Worm (Caenorhabditis elegans): ENCODE data around the gene irld-29.
A peak's percentile ranks its signal among the peaks of the same experiment; 100 is the strongest.
"Not testable (repeated sequence)": the region's sequence is repeated elsewhere in the genome, so short reads cannot be mapped to it uniquely, and the experiment has no call there.

irld-29 gene

ce11 chrV:2332837-2333236, 5.6 kb downstream of the irld-29 start:
- TF ChIP-seq snpc-4 (GFP tag; optimal IDR thresholded peaks at IDR 0.05) = not testable (repeated sequence)
- TF ChIP-seq snpc-4 (tag; optimal IDR thresholded peaks at IDR 0.05) (peak in 1 of 4 experiments; percentile 8), madf-6 (GFP tag; IDR thresholded peaks at IDR 0.05) (0 out of 2 replicates have a peak, but pooled peaks have one; percentile 7), egrh-3 (GFP tag; IDR thresholded peaks at IDR 0.05) (peak; percentile 72; the same call in 1 of the 2 replicates), aptf-3 (GFP tag; IDR thresholded peaks at IDR 0.05) (0 out of 2 replicates have a peak, but pooled peaks have one; percentile 70), mcd-1 (GFP tag; IDR thresholded peaks at IDR 0.05) (peak; percentile 52)

- not testable (repeated sequence) for TF ChIP-seq nhr-80 (tag; optimal IDR thresholded peaks at IDR 0.05); ccch-3 (GFP tag; optimal IDR thresholded peaks at IDR 0.05); rpc-1 (optimal IDR thresholded peaks at IDR 0.05); rpc-1 (tag; optimal IDR thresholded peaks at IDR 0.05)
Measured at ce11 chrV:2331616-2332015, 6.8 kb downstream of the irld-29 start, which contains the start of gene irld-32. irld-32 (plus strand) TSS chrV:2331916.

- not testable (repeated sequence) for TF ChIP-seq ztf-3 (GFP tag; optimal IDR thresholded peaks at IDR 0.05); fkh-3 (tag; optimal IDR thresholded peaks at IDR 0.05); Y56A3A.18 (GFP tag; IDR thresholded peaks at IDR 0.05)
Measured at ce11 chrV:2330129-2330528, 8.3 kb downstream of the irld-29 start, which contains the start of gene pud-1.1. pud-1.1 (plus strand) TSS chrV:2330429.

- TF ChIP-seq rpc-1 (optimal IDR thresholded peaks at IDR 0.05) = not testable (repeated sequence)
- peak; percentile 43 for TF ChIP-seq rpc-1 (tag; optimal IDR thresholded peaks at IDR 0.05)
- TF ChIP-seq tbp1 (GFP tag; optimal IDR thresholded peaks at IDR 0.05) = peak; percentile 68
- TF ChIP-seq B0261.1 (tag; optimal IDR thresholded peaks at IDR 0.05) = peak; percentile 53
Measured at ce11 chrV:2327814-2328213, 10.6 kb downstream of the irld-29 start.

ce11 chrV:2327124-2327523, 11.3 kb downstream of the irld-29 start:
- TF ChIP-seq nhr-80 (tag; optimal IDR thresholded peaks at IDR 0.05) (peak; percentile 83), nfyb-1 (GFP tag; IDR thresholded peaks at IDR 0.05) (0 out of 2 replicates have a peak, but pooled peaks have one; percentile 8), atf-7 (tag; optimal IDR thresholded peaks at IDR 0.05) (peak; percentile 35), mes-4 (tag; optimal IDR thresholded peaks at IDR 0.05) (no peak), athp-1 (tag; optimal IDR thresholded peaks at IDR 0.05) (no peak)

ce11 chrV:2326378-2326777, 12.1 kb downstream of the irld-29 start, which contains the start of gene pud-4:
pud-4 (plus strand) TSS chrV:2326678.
- no peak for TF ChIP-seq ceh-40 (GFP tag; IDR thresholded peaks at IDR 0.05)
- TF ChIP-seq lsl-1 (GFP tag; optimal IDR thresholded peaks at IDR 0.05) = no peak
- TF ChIP-seq lir-1 (GFP tag; conservative IDR thresholded peaks at IDR 0.05) = no peak
- no peak for TF ChIP-seq rcor-1 (GFP tag; IDR thresholded peaks at IDR 0.05)
- TF ChIP-seq F10E7.11 (tag; optimal IDR thresholded peaks at IDR 0.05) = no peak
- TF ChIP-seq D2030.7 (GFP tag; IDR thresholded peaks at IDR 0.05) = no peak
- no peak for TF ChIP-seq dpff-1 (tag; optimal IDR thresholded peaks at IDR 0.05)
- no peak for TF ChIP-seq Y56A3A.18 (GFP tag; IDR thresholded peaks at IDR 0.05)
- TF ChIP-seq C06A6.2 (GFP tag; conservative IDR thresholded peaks at IDR 0.05) = no peak
- TF ChIP-seq F37B4.10 (GFP tag; IDR thresholded peaks at IDR 0.05) = no peak
- no peak for TF ChIP-seq Y53G8AR.9 (GFP tag; conservative IDR thresholded peaks at IDR 0.05)
- TF ChIP-seq tbx-9 (tag; optimal IDR thresholded peaks at IDR 0.05; ENCODE audit: borderline replicate concordance) = no peak
- TF ChIP-seq nhr-90 (tag; optimal IDR thresholded peaks at IDR 0.05) = no peak
- no peak for TF ChIP-seq snpc-4 (GFP tag; optimal IDR thresholded peaks at IDR 0.05)
- no peak for TF ChIP-seq snpc-4 (tag; optimal IDR thresholded peaks at IDR 0.05)
- TF ChIP-seq F57A8.1 (GFP tag; optimal IDR thresholded peaks at IDR 0.05) = no peak
- no peak for TF ChIP-seq die-1 (tag; optimal IDR thresholded peaks at IDR 0.05)
